Worm (Caenorhabditis elegans) whole organism, late embryonic: Measurements from ENCODE around the gene T25G12.13.

Experiments
- K02D7.2 ChIP-seq: sonication (generic microtip); optimal IDR thresholded peaks from 2 replicates; lab custom pipeline; 2017; ENCODE audit warnings: mild to moderate bottlenecking, missing genetic modification characterization, missing compliant biosample characterization
- ceh-6 ChIP-seq: fragments of 200-800 bp; sonication (Bioruptor generic); optimal IDR thresholded peaks from 2 replicates; lab custom pipeline; 2018; ENCODE audit warnings: mild to moderate bottlenecking, missing genetic modification characterization, missing compliant biosample characterization
- dve-1 ChIP-seq: sonication (generic microtip); optimal IDR thresholded peaks from 2 replicates; lab custom pipeline; 2017; ENCODE audit warnings: antibody characterized with exemption, mild to moderate bottlenecking, missing genetic modification characterization, missing compliant biosample characterization
- fkh-10 ChIP-seq: fragments of 150-350 bp; optimal IDR thresholded peaks from 2 replicates; lab custom pipeline; 2014; ENCODE audit warnings: missing biosample characterization, missing genetic modification reagents, missing genetic modification characterization
- gmeb-2 ChIP-seq: sonication (generic microtip); optimal IDR thresholded peaks from 2 replicates; lab custom pipeline; 2016; ENCODE audit warnings: missing genetic modification characterization, inconsistent platforms, missing compliant biosample characterization
- odd-2 ChIP-seq: sonication (generic microtip); optimal IDR thresholded peaks from 2 replicates; lab custom pipeline; 2017; ENCODE audit warnings: antibody characterized with exemption, mild to moderate bottlenecking, missing genetic modification characterization, missing compliant biosample characterization
- pag-3 ChIP-seq: sonication (generic microtip); optimal IDR thresholded peaks from 2 replicates; lab custom pipeline; 2016; ENCODE audit warnings: missing compliant biosample characterization, missing genetic modification characterization, borderline replicate concordance
- pqm-1 ChIP-seq: sonication (generic microtip); optimal IDR thresholded peaks from 2 replicates; lab custom pipeline; 2016; ENCODE audit warnings: missing genetic modification characterization, missing compliant biosample characterization
- rnt-1 ChIP-seq: sonication (generic microtip); optimal IDR thresholded peaks from 2 replicates; lab custom pipeline; 2016; ENCODE audit warnings: missing genetic modification characterization, missing compliant biosample characterization
- zip-5 ChIP-seq: sonication (generic microtip); optimal IDR thresholded peaks from 2 replicates; lab custom pipeline; 2016; ENCODE audit warnings: missing genetic modification characterization, missing compliant biosample characterization
- ztf-16 ChIP-seq: sonication (generic microtip); optimal IDR thresholded peaks from 2 replicates; lab custom pipeline; 2017; ENCODE audit warnings: missing genetic modification characterization, missing compliant biosample characterization

DNA sequence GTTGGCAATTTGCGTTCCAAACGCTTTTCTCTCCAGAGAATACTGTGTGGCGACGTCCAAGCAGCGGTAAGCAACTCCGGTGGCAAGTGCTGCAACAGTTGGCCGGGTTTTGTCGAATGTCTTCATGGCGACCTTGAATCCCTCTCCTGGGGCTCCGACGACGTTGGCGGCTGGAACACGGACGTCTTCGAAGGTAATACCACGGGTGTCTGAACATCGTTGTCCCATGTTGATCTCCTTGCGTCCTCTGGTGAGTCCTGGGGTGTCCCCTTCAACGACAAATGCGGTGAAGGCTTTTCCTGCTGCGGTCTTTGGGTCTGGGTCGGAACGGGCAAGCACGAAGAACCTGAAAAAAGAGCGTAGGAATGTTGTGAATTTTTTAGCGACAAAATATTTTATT is 27.4 kb upstream of the T25G12.13 start:
- TF ChIP-seq fkh-10 (no peak), ceh-6 (GFP tag; lab: Kevin White, UChicago) (no peak), dve-1 (tag; lab: Kevin White, UChicago) (no peak), rnt-1 (tag; lab: Kevin White, UChicago) (no peak), zip-5 (tag; lab: Kevin White, UChicago) (no peak), ztf-16 (tag; lab: Kevin White, UChicago) (no peak), odd-2 (tag; lab: Kevin White, UChicago) (no peak), pqm-1 (tag; lab: Kevin White, UChicago) (no peak), pag-3 (tag; lab: Kevin White, UChicago) (no peak), gmeb-2 (tag; lab: Kevin White, UChicago) (no peak), K02D7.2 (tag; lab: Kevin White, UChicago) (no peak)
